Worm (Caenorhabditis elegans) whole organism, L4 larva: ENCODE measurements around the gene fbxa-135.
A peak's percentile ranks its signal among the peaks of the same experiment; 100 is the strongest.

Experiments used
- F44E2.7 ChIP-seq: fragments of 200-800 bp; sonication (Bioruptor generic); IDR thresholded peaks from 2 replicates; pipeline ENCODE4 v2.1.2; 2022; ENCODE audit warnings: missing genetic modification characterization, missing compliant biosample characterization
- F49E8.2 ChIP-seq: sonication (generic microtip); optimal IDR thresholded peaks from 2 replicates; lab custom pipeline; 2016; ENCODE audit warnings: missing compliant biosample characterization, mild to moderate bottlenecking, missing genetic modification characterization, borderline replicate concordance
- aha-1 ChIP-seq: fragments of 150-350 bp; peaks from one replicate; lab custom pipeline; 2014; ENCODE audit warnings: missing biosample characterization, missing genetic modification characterization
- ama-1 ChIP-seq: fragments of 150-350 bp; optimal IDR thresholded peaks from 2 replicates; lab custom pipeline; 2014; ENCODE audit warnings: inconsistent platforms, mixed read lengths
- attf-4 ChIP-seq: sonication (generic microtip); optimal IDR thresholded peaks from 3 replicates; lab custom pipeline; 2017; ENCODE audit warnings: missing biosample characterization, missing genetic modification characterization
- ceh-62 ChIP-seq: sonication (generic microtip); optimal IDR thresholded peaks from 2 replicates; lab custom pipeline; 2017; ENCODE audit warnings: missing biosample characterization, missing genetic modification characterization
- dmd-6 ChIP-seq: fragments of 200-800 bp; sonication (Bioruptor generic); IDR thresholded peaks from 2 replicates; pipeline ENCODE4 v1.3.6; 2022; ENCODE audit warnings: missing genetic modification reagents, missing genetic modification characterization, missing compliant biosample characterization
- lim-7 ChIP-seq: fragments of 200-800 bp; sonication (Bioruptor generic); IDR thresholded peaks from 2 replicates; pipeline ENCODE4 v1.3.6; 2022; ENCODE audit warnings: missing genetic modification characterization, missing compliant biosample characterization
- lsy-2 ChIP-seq, 2 experiments: fragments of 150-350 bp in 1 of 2; sonication (generic microtip) in 1 of 2; optimal IDR thresholded peaks; 2 replicates each; lab custom pipeline; 2014 to 2017; ENCODE audit warnings: missing biosample characterization in 2 of 2, missing genetic modification characterization in 2 of 2
- nhr-237 ChIP-seq: sonication (generic microtip); optimal IDR thresholded peaks from 2 replicates; lab custom pipeline; 2017; ENCODE audit warnings: missing biosample characterization, missing genetic modification characterization
- pqm-1 ChIP-seq: sonication (generic microtip); optimal IDR thresholded peaks from 2 replicates; lab custom pipeline; 2017; ENCODE audit warnings: missing biosample characterization, missing genetic modification characterization
- snpc-4 ChIP-seq: fragments of 150-350 bp; optimal IDR thresholded peaks from 2 replicates; lab custom pipeline; 2014; ENCODE audit warnings: missing biosample characterization, missing genetic modification characterization
- tra-1 ChIP-seq: fragments of 200-800 bp; sonication (Bioruptor generic); IDR thresholded peaks from 2 replicates; pipeline ENCODE4 v1.3.6; 2022; ENCODE audit warnings: missing genetic modification reagents, missing genetic modification characterization, missing compliant biosample characterization

- no peak for TF ChIP-seq ama-1 (lab: Kevin White, UChicago)
- no peak for TF ChIP-seq F44E2.7 (GFP tag; lab: Robert Waterston, UW)
- TF ChIP-seq F49E8.2, result no peak
- no peak for TF ChIP-seq lsy-2 (tag; optimal IDR thresholded peaks at IDR 0.05; lab: Kevin White, UChicago)
- TF ChIP-seq attf-4, result no peak
- no peak for TF ChIP-seq snpc-4 (tag; lab: Kevin White, UChicago)
- peak; percentile 99 for TF ChIP-seq dmd-6
- no peak for TF ChIP-seq nhr-237 (tag; lab: Kevin White, UChicago)
- no peak for TF ChIP-seq tra-1 (GFP tag; lab: Robert Waterston, UW)
- TF ChIP-seq lim-7 (GFP tag; lab: Robert Waterston, UW), result no peak
- peak; percentile 72 for TF ChIP-seq pqm-1 (tag; lab: Kevin White, UChicago)
- no peak for TF ChIP-seq ceh-62 (tag; lab: Kevin White, UChicago)
- no peak for TF ChIP-seq aha-1
Measured at ce11 chrV:15354648-15355047, 47.4 kb upstream of the fbxa-135 start, which contains the start of gene C29F3.7.
